Worm (Caenorhabditis elegans) whole organism, mixed stage, embryonic: ENCODE data around the gene F36H1.3.

Source experiments
- ces-1 ChIP-seq: fragments of 150-350 bp; optimal IDR thresholded peaks from 2 replicates; lab custom pipeline; 2014; ENCODE audit warnings: missing biosample characterization, missing genetic modification reagents, missing genetic modification characterization
- cnd-1 ChIP-seq: fragments of 200-800 bp; sonication (Bioruptor generic); optimal IDR thresholded peaks from 2 replicates; lab custom pipeline; 2018; ENCODE audit warnings: mild to moderate bottlenecking, missing genetic modification characterization, missing compliant biosample characterization
- hlh-1 ChIP-seq: fragments of 150-350 bp; optimal IDR thresholded peaks from 2 replicates; lab custom pipeline; 2014; ENCODE audit warnings: missing biosample characterization, missing genetic modification reagents, missing genetic modification characterization
- lin-13 ChIP-seq: fragments of 150-350 bp; optimal IDR thresholded peaks from 2 replicates; lab custom pipeline; 2014; ENCODE audit warnings: missing biosample characterization, missing genetic modification characterization
- lin-32 ChIP-seq: fragments of 200-800 bp; sonication (Bioruptor generic); optimal IDR thresholded peaks from 2 replicates; lab custom pipeline; 2018; ENCODE audit warnings: mild to moderate bottlenecking, missing genetic modification characterization, missing compliant biosample characterization
- mls-2 ChIP-seq: sonication (generic microtip); optimal IDR thresholded peaks from 2 replicates; lab custom pipeline; 2016; ENCODE audit warnings: mild to moderate bottlenecking, missing genetic modification characterization, moderate library complexity, missing compliant biosample characterization
- nhr-28 ChIP-seq: fragments of 150-350 bp; optimal IDR thresholded peaks from 2 replicates; lab custom pipeline; 2014; ENCODE audit warnings: missing biosample characterization, missing genetic modification characterization
- nhr-76 ChIP-seq: sonication (generic microtip); optimal IDR thresholded peaks from 2 replicates; lab custom pipeline; 2017; ENCODE audit warnings: missing biosample characterization, missing genetic modification characterization
- pha-4 ChIP-seq: fragments of 150-350 bp; optimal IDR thresholded peaks from 2 replicates; lab custom pipeline; 2018; ENCODE audit warnings: missing biosample characterization, missing genetic modification reagents, missing genetic modification characterization
- sptf-1 ChIP-seq: sonication (generic microtip); optimal IDR thresholded peaks from 2 replicates; lab custom pipeline; 2017; ENCODE audit warnings: mild to moderate bottlenecking, missing genetic modification characterization, moderate library complexity, missing compliant biosample characterization
- unc-120 ChIP-seq: sonication (generic microtip); optimal IDR thresholded peaks from 2 replicates; lab custom pipeline; 2017; ENCODE audit warnings: missing genetic modification characterization, missing compliant biosample characterization; ENCODE audit not compliant: poor library complexity, severe bottlenecking
- unc-39 ChIP-seq: fragments of 150-350 bp; optimal IDR thresholded peaks from 2 replicates; lab custom pipeline; 2014; ENCODE audit warnings: missing biosample characterization, missing genetic modification characterization
- unc-62 ChIP-seq: fragments of 150-350 bp; optimal IDR thresholded peaks from 2 replicates; lab custom pipeline; 2014; ENCODE audit warnings: missing biosample characterization, missing genetic modification reagents, missing genetic modification characterization
- ztf-11 ChIP-seq: fragments of 150-350 bp; optimal IDR thresholded peaks from 2 replicates; lab custom pipeline; 2014; ENCODE audit warnings: missing biosample characterization, missing genetic modification characterization

DNA sequence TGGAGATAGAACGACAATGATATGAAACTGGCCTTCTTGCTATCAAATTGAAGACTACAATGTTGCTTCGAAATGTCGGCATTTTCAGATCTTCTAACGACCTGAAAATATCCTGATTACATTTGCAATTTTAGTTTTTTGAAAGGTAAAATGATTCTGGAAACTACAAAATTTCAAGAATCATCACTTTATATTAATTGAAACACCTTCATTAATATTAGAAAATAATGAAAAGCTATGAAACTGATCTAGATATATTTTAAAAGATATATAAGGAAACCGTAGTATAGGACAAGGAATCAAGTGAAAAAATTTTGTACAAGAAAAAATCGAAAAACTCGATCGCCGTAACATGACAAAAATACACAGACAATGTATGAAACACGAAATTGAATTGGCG is 38.0 kb upstream of the F36H1.3 start, which contains the start of gene ndx-9:
- no peak for TF ChIP-seq nhr-28 (tag; lab: Kevin White, UChicago)
- TF ChIP-seq lin-32 (GFP tag; lab: Kevin White, UChicago), result no peak
- no peak for TF ChIP-seq sptf-1 (tag; lab: Kevin White, UChicago)
- TF ChIP-seq hlh-1 (tag; lab: Kevin White, UChicago), result no peak
- TF ChIP-seq lin-13 (tag; lab: Kevin White, UChicago), result no peak
- no peak for TF ChIP-seq pha-4 (tag; lab: Kevin White, UChicago)
- TF ChIP-seq unc-62, result no peak
- no peak for TF ChIP-seq ztf-11 (tag; lab: Kevin White, UChicago)
- TF ChIP-seq ces-1 (GFP tag; lab: Kevin White, UChicago), result no peak
- no peak for TF ChIP-seq unc-39 (tag; lab: Kevin White, UChicago)
- no peak for TF ChIP-seq nhr-76 (tag; lab: Kevin White, UChicago)
- TF ChIP-seq mls-2 (tag; lab: Kevin White, UChicago), result no peak
- TF ChIP-seq cnd-1, result no peak
- TF ChIP-seq unc-120 (tag; lab: Kevin White, UChicago), result no peak
